Fruit fly (Drosophila melanogaster) whole organism, embryonic: Measurements from ENCODE around the gene CG15728.

ENCODE experiments used
- Atf-2 ChIP-seq: fragments of 200-800 bp; sonication (Bioruptor generic); optimal IDR thresholded peaks from 2 replicates; lab custom pipeline; 2016; ENCODE audit warnings: missing biosample characterization, missing genetic modification characterization
- Atf6 ChIP-seq: fragments of 200-800 bp; sonication (Bioruptor generic); IDR thresholded peaks from 2 replicates; pipeline ENCODE4 v1.3.6; 2022; ENCODE audit warnings: missing biosample characterization, missing genetic modification characterization
- Bteb2 ChIP-seq: fragments of 200-800 bp; sonication (Bioruptor generic); optimal IDR thresholded peaks from 2 replicates; lab custom pipeline; 2016; ENCODE audit warnings: missing biosample characterization, missing genetic modification characterization
- CG10209 ChIP-seq: fragments of 200-800 bp; sonication (Bioruptor generic); optimal IDR thresholded peaks from 3 replicates; lab custom pipeline; 2017; ENCODE audit warnings: missing biosample characterization, mild to moderate bottlenecking, missing genetic modification characterization, missing genetic modification reagents
- CG11093 ChIP-seq: fragments of 200-800 bp; sonication (Bioruptor generic); IDR thresholded peaks from 3 replicates; pipeline ENCODE4 v1.3.6; 2022; ENCODE audit warnings: missing biosample characterization, missing genetic modification characterization
- CG1529 ChIP-seq: fragments of 200-800 bp; sonication (Bioruptor generic); optimal IDR thresholded peaks from 3 replicates; lab custom pipeline; 2018; ENCODE audit warnings: missing biosample characterization, missing genetic modification characterization
- CG15479 ChIP-seq: fragments of 200-800 bp; sonication (Bioruptor generic); optimal IDR thresholded peaks from 3 replicates; lab custom pipeline; 2019; ENCODE audit warnings: missing biosample characterization, mild to moderate bottlenecking, missing genetic modification characterization, moderate library complexity
- CG18619 ChIP-seq: fragments of 200-800 bp; sonication (Bioruptor generic); optimal IDR thresholded peaks from 3 replicates; lab custom pipeline; 2017; ENCODE audit warnings: missing biosample characterization, mild to moderate bottlenecking, missing genetic modification characterization
- CG2120 ChIP-seq: fragments of 200-800 bp; sonication (Bioruptor generic); optimal IDR thresholded peaks from 3 replicates; lab custom pipeline; 2016; ENCODE audit warnings: missing biosample characterization, missing genetic modification characterization
- CG4730 ChIP-seq: fragments of 200-800 bp; sonication (Bioruptor generic); IDR thresholded peaks from 2 replicates; pipeline ENCODE4 v1.3.6; 2022; ENCODE audit warnings: missing biosample characterization, missing genetic modification characterization
- CG8290 ChIP-seq, 3 experiments: fragments of 200-800 bp; sonication (Bioruptor generic); optimal IDR thresholded peaks; 2 replicates each; lab custom pipeline; 2016 to 2019; ENCODE audit warnings: missing biosample characterization in 3 of 3, missing genetic modification characterization in 3 of 3, mild to moderate bottlenecking in 2 of 3, moderate library complexity in 1 of 3
- CG8388 ChIP-seq: fragments of 200-800 bp; sonication (Bioruptor generic); optimal IDR thresholded peaks from 2 replicates; lab custom pipeline; 2019; ENCODE audit warnings: missing biosample characterization, mild to moderate bottlenecking, missing genetic modification characterization, moderate library complexity
- CoRest ChIP-seq: fragments of 200-800 bp; sonication (Bioruptor generic); optimal IDR thresholded peaks from 3 replicates; lab custom pipeline; 2018; ENCODE audit warnings: missing biosample characterization, mild to moderate bottlenecking, missing genetic modification characterization, moderate library complexity
- D19B ChIP-seq: fragments of 200-800 bp; sonication (Bioruptor generic); optimal IDR thresholded peaks from 2 replicates; lab custom pipeline; 2017; ENCODE audit warnings: missing biosample characterization, mild to moderate bottlenecking, missing genetic modification characterization
- Eip74EF ChIP-seq, 2 experiments: fragments of 200-800 bp in 1 of 2; fragments of >200 bp in 1 of 2; sonication (Bioruptor generic) in 1 of 2; optimal IDR thresholded peaks; 2 replicates each; lab custom pipeline; 2017 to 2019; ENCODE audit warnings: missing biosample characterization in 2 of 2, missing genetic modification characterization in 2 of 2, mild to moderate bottlenecking in 1 of 2, moderate library complexity in 1 of 2
- Elba2 ChIP-seq: fragments of 200-800 bp; sonication (Bioruptor generic); optimal IDR thresholded peaks from 3 replicates; lab custom pipeline; 2016; ENCODE audit warnings: missing biosample characterization, missing genetic modification characterization
- Ets65A ChIP-seq: fragments of 200-800 bp; sonication (Bioruptor generic); peaks from one replicate; lab custom pipeline; 2016; ENCODE audit warnings: missing biosample characterization, missing genetic modification characterization
- Ets97D ChIP-seq: fragments of 200-800 bp; sonication (Bioruptor generic); optimal IDR thresholded peaks from 3 replicates; lab custom pipeline; 2016; ENCODE audit warnings: missing biosample characterization, missing genetic modification characterization
- HLH4C ChIP-seq: fragments of 200-800 bp; sonication (Bioruptor generic); IDR thresholded peaks from 3 replicates; pipeline ENCODE4 v1.3.6; 2022; ENCODE audit warnings: missing biosample characterization, missing genetic modification characterization; ENCODE audit not compliant: partially characterized antibody
- HmgZ ChIP-seq: fragments of 200-800 bp; sonication (Bioruptor generic); optimal IDR thresholded peaks from 2 replicates; lab custom pipeline; 2018; ENCODE audit warnings: missing biosample characterization, mild to moderate bottlenecking, missing genetic modification characterization
- Lpt ChIP-seq: fragments of >200 bp; optimal IDR thresholded peaks from 2 replicates; lab custom pipeline; 2018; ENCODE audit warnings: missing biosample characterization, missing genetic modification characterization
- Med ChIP-seq: fragments of 200-800 bp; sonication (Bioruptor generic); peaks from one replicate; lab custom pipeline; 2016; ENCODE audit warnings: missing biosample characterization, missing genetic modification characterization, mild to moderate bottlenecking, inconsistent platforms, moderate library complexity
- NC2α ChIP-seq: fragments of 200-800 bp; sonication (Bioruptor generic); optimal IDR thresholded peaks from 2 replicates; lab custom pipeline; 2016; ENCODE audit warnings: missing biosample characterization, missing genetic modification characterization
- Spps ChIP-seq: fragments of 200-800 bp; sonication (Bioruptor generic); optimal IDR thresholded peaks from 2 replicates; lab custom pipeline; 2018; ENCODE audit warnings: missing biosample characterization, mild to moderate bottlenecking, missing genetic modification characterization
- TFAM ChIP-seq: fragments of 200-800 bp; sonication (Bioruptor generic); optimal IDR thresholded peaks from 2 replicates; lab custom pipeline; 2017; ENCODE audit warnings: missing biosample characterization, missing genetic modification characterization, inconsistent platforms
- abd-A ChIP-seq: fragments of 200-800 bp; sonication (Bioruptor generic); optimal IDR thresholded peaks from 3 replicates; lab custom pipeline; 2019; ENCODE audit warnings: missing biosample characterization, mild to moderate bottlenecking, missing genetic modification characterization, moderate library complexity
- bowl ChIP-seq: fragments of 200-800 bp; sonication (Bioruptor generic); IDR thresholded peaks from 2 replicates; pipeline ENCODE4 v1.3.6; 2022; ENCODE audit warnings: missing biosample characterization, missing genetic modification characterization
- chm ChIP-seq: fragments of 200-800 bp; sonication (Bioruptor generic); IDR thresholded peaks from 2 replicates; pipeline ENCODE4 v1.3.6; 2022; ENCODE audit warnings: missing biosample characterization, missing genetic modification characterization
- croc ChIP-seq: fragments of 200-800 bp; sonication (Bioruptor generic); conservative IDR thresholded peaks from 3 replicates; pipeline ENCODE4 v1.3.6; 2022; ENCODE audit warnings: missing biosample characterization, missing genetic modification characterization
- crol ChIP-seq: fragments of 200-800 bp; sonication (Bioruptor generic); IDR thresholded peaks from 2 replicates; pipeline ENCODE4 v1.3.6; 2022; ENCODE audit warnings: missing biosample characterization, missing genetic modification characterization
- exex ChIP-seq: fragments of 200-800 bp; sonication (Bioruptor generic); optimal IDR thresholded peaks from 4 replicates; lab custom pipeline; 2018; ENCODE audit warnings: missing biosample characterization, mild to moderate bottlenecking, missing genetic modification characterization, moderate library complexity
- fd3F ChIP-seq: fragments of 200-800 bp; sonication (Bioruptor generic); optimal IDR thresholded peaks from 2 replicates; lab custom pipeline; 2018; ENCODE audit warnings: missing biosample characterization, mild to moderate bottlenecking, missing genetic modification characterization, moderate library complexity
- fd96Cb ChIP-seq: fragments of 200-800 bp; sonication (Bioruptor generic); optimal IDR thresholded peaks from 2 replicates; lab custom pipeline; 2018; ENCODE audit warnings: missing biosample characterization, mild to moderate bottlenecking, missing genetic modification characterization, moderate library complexity
- ham ChIP-seq: fragments of 200-800 bp; sonication (Bioruptor generic); IDR thresholded peaks from 2 replicates; pipeline ENCODE4 v1.3.6; 2022; ENCODE audit warnings: missing biosample characterization, missing genetic modification characterization
- insv ChIP-seq, 2 experiments: fragments of 200-800 bp; sonication (Bioruptor generic); optimal IDR thresholded peaks; 3 replicates each; lab custom pipeline; 2016 to 2018; ENCODE audit warnings: missing biosample characterization in 2 of 2, missing genetic modification characterization in 2 of 2
- lilli ChIP-seq: fragments of 200-800 bp; sonication (Bioruptor generic); optimal IDR thresholded peaks from 3 replicates; lab custom pipeline; 2016; ENCODE audit warnings: missing biosample characterization, missing genetic modification characterization
- nerfin-2 ChIP-seq: fragments of 200-800 bp; sonication (Bioruptor generic); IDR thresholded peaks from 2 replicates; pipeline ENCODE4 v1.3.6; 2022; ENCODE audit warnings: missing biosample characterization, missing genetic modification characterization; ENCODE audit not compliant: partially characterized antibody
- pb ChIP-seq: fragments of 200-800 bp; sonication (Bioruptor generic); optimal IDR thresholded peaks from 3 replicates; lab custom pipeline; 2016; ENCODE audit warnings: missing biosample characterization, missing genetic modification characterization
- ranshi ChIP-seq: fragments of 200-800 bp; sonication (Bioruptor generic); IDR thresholded peaks from 2 replicates; pipeline ENCODE4 v1.3.6; 2022; ENCODE audit warnings: missing biosample characterization, missing genetic modification characterization
- run ChIP-seq: fragments of 200-800 bp; sonication (Bioruptor generic); optimal IDR thresholded peaks from 3 replicates; lab custom pipeline; 2018; ENCODE audit warnings: missing biosample characterization, mild to moderate bottlenecking, missing genetic modification characterization
- slou ChIP-seq: fragments of 200-800 bp; sonication (Bioruptor generic); optimal IDR thresholded peaks from 3 replicates; lab custom pipeline; 2016; ENCODE audit warnings: missing biosample characterization, missing genetic modification characterization
- sug ChIP-seq: fragments of 200-800 bp; optimal IDR thresholded peaks from 2 replicates; lab custom pipeline; 2019; ENCODE audit warnings: missing biosample characterization, mild to moderate bottlenecking, missing genetic modification characterization, moderate library complexity
- wdn ChIP-seq: fragments of 200-800 bp; sonication (Bioruptor generic); IDR thresholded peaks from 2 replicates; pipeline ENCODE4 v1.3.6; 2022; ENCODE audit warnings: missing biosample characterization, missing genetic modification characterization

Gene CG15728

dm6 chrX:12631317-12632156 is 7.4 kb downstream of the CG15728 start, which contains the start of gene Tomosyn (continued):
- TF ChIP-seq run (tag; lab: Kevin White, UChicago) (no peak), D19B (no peak), HLH4C (GFP tag; lab: Robert Waterston, UW) (peak; percentile 77), CoRest (tag; lab: Kevin White, UChicago) (peak; percentile 74), Atf6 (GFP tag; lab: Robert Waterston, UW) (0 out of 2 replicates have a peak, but pooled peaks have one; percentile 23), CG11093 (no peak), sug (peak; percentile 96), NC2α (GFP tag; lab: Kevin White, UChicago) (no peak), HmgZ (tag; lab: Kevin White, UChicago) (peak; percentile 37), chm (GFP tag; lab: Robert Waterston, UW) (no peak), Lpt (GFP tag; lab: Kevin White, UChicago) (no peak), Ets65A (GFP tag; lab: Kevin White, UChicago) (no peak), Eip74EF (GFP tag; optimal IDR thresholded peaks at IDR 0.05; lab: Kevin White, UChicago) (no peak), bowl (GFP tag; lab: Robert Waterston, UW) (no peak), Spps (tag; lab: Kevin White, UChicago) (no peak), fd3F (GFP tag; lab: Kevin White, UChicago) (peak; percentile 25), slou (GFP tag; lab: Kevin White, UChicago) (no peak), fd96Cb (tag; lab: Kevin White, UChicago) (peak; percentile 14), CG8290 (GFP tag; optimal IDR thresholded peaks at IDR 0.05; lab: Kevin White, UChicago) (no peak), CG8290 (tag; optimal IDR thresholded peaks at IDR 0.05; lab: Kevin White, UChicago) (peak in 1 of 2 experiments; percentile 49), TFAM (GFP tag; lab: Kevin White, UChicago) (no peak), nerfin-2 (peak; percentile 73), CG4730 (GFP tag; lab: Robert Waterston, UW) (no peak), wdn (GFP tag; lab: Robert Waterston, UW) (no peak), pb (no peak)

- TF ChIP-seq Atf-2 (GFP tag; lab: Kevin White, UChicago) (no peak), abd-A (tag; lab: Kevin White, UChicago) (peak; percentile 58), CG8388 (GFP tag; lab: Kevin White, UChicago) (no peak), exex (tag; lab: Kevin White, UChicago) (no peak), CG2120 (GFP tag; lab: Kevin White, UChicago) (no peak), insv (GFP tag; optimal IDR thresholded peaks at IDR 0.05; lab: Kevin White, UChicago) (peak; percentile 47 to 91), Elba2 (GFP tag; lab: Kevin White, UChicago) (peak; percentile 35), croc (no peak), ham (GFP tag; lab: Robert Waterston, UW) (no peak), CG1529 (GFP tag; lab: Kevin White, UChicago) (no peak), CG10209 (GFP tag; lab: Kevin White, UChicago) (no peak), CG18619 (GFP tag; lab: Kevin White, UChicago) (no peak), CG15479 (peak; percentile 40), Ets97D (GFP tag; lab: Kevin White, UChicago) (no peak), Med (GFP tag; lab: Kevin White, UChicago) (peak; percentile 6), crol (GFP tag; lab: Robert Waterston, UW) (peak; percentile 18), lilli (GFP tag; lab: Kevin White, UChicago) (no peak), HmgZ (tag; lab: Kevin White, UChicago) (no peak), ranshi (no peak), Bteb2 (GFP tag; lab: Kevin White, UChicago) (no peak)
- TF ChIP-seq, all 482 proteins: peak for 6
Measured at dm6 chrX:12632157-12632422, 8.0 kb downstream of the CG15728 start.
